Fruit fly (Drosophila melanogaster) whole organism, embryonic: ENCODE data around the gene aralar1.

Experiments
- B-H2 ChIP-seq: fragments of 200-800 bp; sonication (Bioruptor generic); optimal IDR thresholded peaks from 2 replicates; lab custom pipeline; 2018; ENCODE audit warnings: missing biosample characterization, mild to moderate bottlenecking, missing genetic modification characterization
- CG10366 ChIP-seq: fragments of 200-800 bp; sonication (Bioruptor generic); IDR thresholded peaks from 2 replicates; pipeline ENCODE4 v1.3.6; 2022; ENCODE audit warnings: missing biosample characterization, missing genetic modification characterization
- CG10462 ChIP-seq: fragments of 200-800 bp; sonication (Bioruptor generic); optimal IDR thresholded peaks from 2 replicates; lab custom pipeline; 2016; ENCODE audit warnings: missing biosample characterization, missing genetic modification characterization
- CG10565 ChIP-seq: fragments of 200-800 bp; sonication (Bioruptor generic); optimal IDR thresholded peaks from 3 replicates; lab custom pipeline; 2016; ENCODE audit warnings: missing biosample characterization, mild to moderate bottlenecking, missing genetic modification characterization
- CG11093 ChIP-seq: fragments of 200-800 bp; sonication (Bioruptor generic); IDR thresholded peaks from 3 replicates; pipeline ENCODE4 v1.3.6; 2022; ENCODE audit warnings: missing biosample characterization, missing genetic modification characterization
- CG13287 ChIP-seq: fragments of 200-800 bp; sonication (Bioruptor generic); IDR thresholded peaks from 2 replicates; pipeline ENCODE4 v1.3.6; 2022; ENCODE audit warnings: missing biosample characterization, missing genetic modification characterization; ENCODE audit not compliant: partially characterized antibody
- CG13296 ChIP-seq: fragments of 200-800 bp; sonication (Bioruptor generic); optimal IDR thresholded peaks from 3 replicates; lab custom pipeline; 2018; ENCODE audit warnings: missing biosample characterization, mild to moderate bottlenecking, missing genetic modification characterization
- CG13624 ChIP-seq: fragments of 200-800 bp; sonication (Bioruptor generic); optimal IDR thresholded peaks from 2 replicates; lab custom pipeline; 2016; ENCODE audit warnings: missing biosample characterization, missing genetic modification characterization
- CG14710 ChIP-seq: fragments of 200-800 bp; sonication (Bioruptor generic); optimal IDR thresholded peaks from 3 replicates; lab custom pipeline; 2019; ENCODE audit warnings: missing biosample characterization, mild to moderate bottlenecking, missing genetic modification characterization, moderate library complexity
- CG14965 ChIP-seq: fragments of 200-800 bp; sonication (Bioruptor generic); optimal IDR thresholded peaks from 2 replicates; lab custom pipeline; 2016; ENCODE audit warnings: missing biosample characterization, missing genetic modification characterization, borderline replicate concordance
- CG15073 ChIP-seq: fragments of 200-800 bp; sonication (Bioruptor generic); optimal IDR thresholded peaks from 2 replicates; lab custom pipeline; 2016; ENCODE audit warnings: missing biosample characterization, missing genetic modification characterization
- CG16813 ChIP-seq: fragments of 200-800 bp; sonication (Bioruptor generic); IDR thresholded peaks from 3 replicates; pipeline ENCODE4 v1.3.6; 2022; ENCODE audit warnings: missing biosample characterization, missing genetic modification characterization; ENCODE audit not compliant: partially characterized antibody
- CG17186 ChIP-seq: fragments of 200-800 bp; sonication (Bioruptor generic); optimal IDR thresholded peaks from 3 replicates; lab custom pipeline; 2017; ENCODE audit warnings: missing biosample characterization, missing genetic modification reagents, missing genetic modification characterization
- CG17328 ChIP-seq: fragments of 200-800 bp; sonication (Bioruptor generic); IDR thresholded peaks from 2 replicates; pipeline ENCODE4 v1.3.6; 2022; ENCODE audit warnings: missing biosample characterization, missing genetic modification characterization
- CG17385 ChIP-seq: fragments of 200-800 bp; sonication (Bioruptor generic); optimal IDR thresholded peaks from 3 replicates; lab custom pipeline; 2018; ENCODE audit warnings: missing biosample characterization, mild to moderate bottlenecking, missing genetic modification characterization
- CG32767 ChIP-seq: fragments of 200-800 bp; sonication (Bioruptor generic); IDR thresholded peaks from 2 replicates; pipeline ENCODE4 v1.3.6; 2022; ENCODE audit warnings: missing biosample characterization, missing genetic modification characterization
- CG3847 ChIP-seq: fragments of 200-800 bp; sonication (Bioruptor generic); IDR thresholded peaks from 2 replicates; pipeline ENCODE4 v1.3.6; 2022; ENCODE audit warnings: missing biosample characterization, missing genetic modification characterization
- CG42726 ChIP-seq: fragments of 200-800 bp; sonication (Bioruptor generic); IDR thresholded peaks from 2 replicates; pipeline ENCODE4 v1.3.6; 2022; ENCODE audit warnings: missing biosample characterization, missing genetic modification characterization; ENCODE audit not compliant: partially characterized antibody
- CG5953 ChIP-seq: fragments of 200-800 bp; sonication (Bioruptor generic); IDR thresholded peaks from 2 replicates; pipeline ENCODE4 v1.3.6; 2022; ENCODE audit warnings: missing biosample characterization, missing genetic modification characterization
- CG7556 ChIP-seq: fragments of 200-800 bp; sonication (Bioruptor generic); optimal IDR thresholded peaks from 2 replicates; lab custom pipeline; 2017; ENCODE audit warnings: missing biosample characterization, mild to moderate bottlenecking, missing genetic modification characterization
- CG9727 ChIP-seq: fragments of 200-800 bp; sonication (Bioruptor generic); optimal IDR thresholded peaks from 3 replicates; lab custom pipeline; 2017; ENCODE audit warnings: missing biosample characterization, mild to moderate bottlenecking, missing genetic modification characterization
- Ets65A ChIP-seq: fragments of 200-800 bp; sonication (Bioruptor generic); peaks from one replicate; lab custom pipeline; 2016; ENCODE audit warnings: missing biosample characterization, missing genetic modification characterization
- Ets97D ChIP-seq: fragments of 200-800 bp; sonication (Bioruptor generic); optimal IDR thresholded peaks from 3 replicates; lab custom pipeline; 2016; ENCODE audit warnings: missing biosample characterization, missing genetic modification characterization
- H15 ChIP-seq: fragments of 200-800 bp; sonication (Bioruptor generic); IDR thresholded peaks from 3 replicates; pipeline ENCODE4 v1.3.6; 2022; ENCODE audit warnings: missing biosample characterization, missing genetic modification characterization
- HmgZ ChIP-seq: fragments of 200-800 bp; sonication (Bioruptor generic); optimal IDR thresholded peaks from 2 replicates; lab custom pipeline; 2018; ENCODE audit warnings: missing biosample characterization, mild to moderate bottlenecking, missing genetic modification characterization
- Myb ChIP-seq: fragments of 200-800 bp; sonication (Bioruptor generic); optimal IDR thresholded peaks from 2 replicates; lab custom pipeline; 2016; ENCODE audit warnings: missing biosample characterization, missing genetic modification characterization
- Pdp1 ChIP-seq, 2 experiments: fragments of 200-800 bp; sonication (Bioruptor generic); optimal IDR thresholded peaks; 3 replicates each; lab custom pipeline; 2016; ENCODE audit warnings: missing biosample characterization in 2 of 2, missing genetic modification characterization in 2 of 2, mild to moderate bottlenecking in 1 of 2, moderate library complexity in 1 of 2
- Poxn ChIP-seq: fragments of 200-800 bp; sonication (Bioruptor generic); IDR thresholded peaks from 2 replicates; pipeline ENCODE4 v1.3.6; 2022; ENCODE audit warnings: missing biosample characterization, missing genetic modification characterization
- Ssrp ChIP-seq: fragments of 200-800 bp; sonication (Bioruptor generic); optimal IDR thresholded peaks from 2 replicates; lab custom pipeline; 2018; ENCODE audit warnings: missing biosample characterization, mild to moderate bottlenecking, missing genetic modification characterization, moderate library complexity
- Tbp ChIP-seq: fragments of >200 bp; optimal IDR thresholded peaks from 2 replicates; lab custom pipeline; 2018; ENCODE audit warnings: missing biosample characterization, missing genetic modification characterization
- caup ChIP-seq: fragments of 200-800 bp; sonication (Bioruptor generic); optimal IDR thresholded peaks from 3 replicates; lab custom pipeline; 2017; ENCODE audit warnings: missing biosample characterization, mild to moderate bottlenecking, missing genetic modification characterization, moderate library complexity; ENCODE audit not compliant: severe bottlenecking
- chif ChIP-seq, 2 experiments: fragments of 200-800 bp; sonication (Bioruptor generic); optimal IDR thresholded peaks; 3 replicates each; lab custom pipeline; 2016; ENCODE audit warnings: missing biosample characterization in 2 of 2, missing genetic modification characterization in 2 of 2
- chm ChIP-seq: fragments of 200-800 bp; sonication (Bioruptor generic); IDR thresholded peaks from 2 replicates; pipeline ENCODE4 v1.3.6; 2022; ENCODE audit warnings: missing biosample characterization, missing genetic modification characterization
- disco-r ChIP-seq: fragments of 200-800 bp; sonication (Bioruptor generic); optimal IDR thresholded peaks from 2 replicates; lab custom pipeline; 2016; ENCODE audit warnings: missing biosample characterization, missing genetic modification characterization
- esg ChIP-seq: fragments of 200-800 bp; sonication (Bioruptor generic); conservative IDR thresholded peaks from 2 replicates; pipeline ENCODE4 v1.3.6; 2022; ENCODE audit warnings: missing biosample characterization, missing genetic modification characterization
- eve ChIP-seq, 2 experiments: fragments of >200 bp; optimal IDR thresholded peaks; 2 replicates each; lab custom pipeline; 2017; ENCODE audit warnings: missing biosample characterization in 2 of 2, missing genetic modification characterization in 2 of 2
- eyg ChIP-seq: fragments of 200-800 bp; sonication (Bioruptor generic); optimal IDR thresholded peaks from 3 replicates; lab custom pipeline; 2016; ENCODE audit warnings: missing biosample characterization, missing genetic modification characterization
- fd64A ChIP-seq: fragments of 200-800 bp; sonication (Bioruptor generic); optimal IDR thresholded peaks from 3 replicates; lab custom pipeline; 2018; ENCODE audit warnings: missing biosample characterization, mild to moderate bottlenecking, missing genetic modification characterization
- fd96Cb ChIP-seq: fragments of 200-800 bp; sonication (Bioruptor generic); optimal IDR thresholded peaks from 2 replicates; lab custom pipeline; 2018; ENCODE audit warnings: missing biosample characterization, mild to moderate bottlenecking, missing genetic modification characterization, moderate library complexity
- gce ChIP-seq: fragments of 200-800 bp; sonication (Bioruptor generic); IDR thresholded peaks from 3 replicates; pipeline ENCODE4 v1.3.6; 2022; ENCODE audit warnings: missing biosample characterization, missing genetic modification characterization
- gcm2 ChIP-seq: fragments of 200-800 bp; sonication (Bioruptor generic); optimal IDR thresholded peaks from 2 replicates; lab custom pipeline; 2016; ENCODE audit warnings: missing biosample characterization, missing genetic modification characterization
- hbn ChIP-seq: fragments of 200-800 bp; sonication (Bioruptor generic); IDR thresholded peaks from 2 replicates; pipeline ENCODE4 v1.3.6; 2022; ENCODE audit warnings: missing biosample characterization, missing genetic modification characterization; ENCODE audit not compliant: partially characterized antibody
- lbe ChIP-seq: fragments of 200-800 bp; sonication (Bioruptor generic); optimal IDR thresholded peaks from 2 replicates; lab custom pipeline; 2016; ENCODE audit warnings: missing biosample characterization, mild to moderate bottlenecking, missing genetic modification characterization
- onecut ChIP-seq: fragments of 200-800 bp; sonication (Bioruptor generic); IDR thresholded peaks from 2 replicates; pipeline ENCODE4 v1.3.6; 2022; ENCODE audit warnings: missing biosample characterization, missing genetic modification characterization
- peb ChIP-seq: fragments of 200-800 bp; sonication (Bioruptor generic); IDR thresholded peaks from 2 replicates; pipeline ENCODE4 v1.3.6; 2022; ENCODE audit warnings: missing biosample characterization, missing genetic modification characterization
- ranshi ChIP-seq: fragments of 200-800 bp; sonication (Bioruptor generic); IDR thresholded peaks from 2 replicates; pipeline ENCODE4 v1.3.6; 2022; ENCODE audit warnings: missing biosample characterization, missing genetic modification characterization
- rib ChIP-seq: fragments of 200-800 bp; sonication (Bioruptor generic); IDR thresholded peaks from 2 replicates; pipeline ENCODE4 v1.3.6; 2022; ENCODE audit warnings: missing biosample characterization, missing genetic modification characterization
- sd ChIP-seq: fragments of 200-800 bp; sonication (Bioruptor generic); optimal IDR thresholded peaks from 3 replicates; lab custom pipeline; 2018; ENCODE audit warnings: missing biosample characterization, mild to moderate bottlenecking, missing genetic modification characterization, moderate library complexity
- slou ChIP-seq: fragments of 200-800 bp; sonication (Bioruptor generic); optimal IDR thresholded peaks from 3 replicates; lab custom pipeline; 2016; ENCODE audit warnings: missing biosample characterization, missing genetic modification characterization
- tap ChIP-seq: fragments of 200-800 bp; optimal IDR thresholded peaks from 3 replicates; lab custom pipeline; 2019; ENCODE audit warnings: missing biosample characterization, mild to moderate bottlenecking, missing genetic modification characterization, moderate library complexity
- zen2 ChIP-seq: fragments of 200-800 bp; sonication (Bioruptor generic); IDR thresholded peaks from 3 replicates; pipeline ENCODE4 v1.3.6; 2022; ENCODE audit warnings: missing biosample characterization, missing genetic modification characterization; ENCODE audit not compliant: partially characterized antibody

The aralar1 gene

DNA sequence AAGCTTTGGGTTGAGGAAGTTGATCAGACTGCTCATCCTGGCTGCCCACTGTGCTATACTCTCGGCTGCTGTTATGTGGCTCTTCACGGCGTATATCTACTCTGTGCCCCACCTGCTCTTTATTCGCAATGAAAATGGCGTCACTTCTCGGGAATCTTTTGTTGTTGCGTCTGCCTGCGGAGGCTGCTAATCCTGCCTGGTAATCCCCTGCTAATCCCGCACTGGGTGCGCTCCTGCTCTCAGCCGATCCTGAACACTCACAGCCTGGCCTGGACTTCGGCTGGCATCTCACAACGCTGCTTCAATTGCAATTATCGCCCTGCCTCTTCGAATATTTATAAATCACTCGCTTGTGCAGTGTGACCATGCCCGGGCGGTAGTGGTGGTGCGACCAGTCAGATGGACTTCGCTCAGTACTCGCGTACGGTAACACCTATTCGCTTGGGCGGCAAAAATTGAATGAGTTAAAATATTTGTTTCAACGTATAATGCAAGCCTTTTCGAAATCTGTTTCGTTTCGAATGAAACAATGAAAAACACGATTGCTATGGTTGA, 27.8 kb downstream of the aralar1 start, which contains the start of gene CG2218 (continued):
- no peak for TF ChIP-seq chm (GFP tag; lab: Robert Waterston, UW)
- TF ChIP-seq CG32767 (GFP tag; lab: Robert Waterston, UW) = no peak
- TF ChIP-seq slou (GFP tag; lab: Kevin White, UChicago) = no peak
- TF ChIP-seq CG3847 = peak; percentile 69
- TF ChIP-seq Ssrp (tag; lab: Kevin White, UChicago) = no peak
- no peak for TF ChIP-seq CG13296
- TF ChIP-seq zen2 (GFP tag; lab: Robert Waterston, UW) = no peak
- no peak for TF ChIP-seq peb (GFP tag; lab: Robert Waterston, UW)
- TF ChIP-seq caup (GFP tag; lab: Kevin White, UChicago) = no peak
- no peak for TF ChIP-seq CG14965
- TF ChIP-seq tap (tag; lab: Kevin White, UChicago) = no peak
- TF ChIP-seq Myb (GFP tag; lab: Kevin White, UChicago) = peak; percentile 65
- no peak for TF ChIP-seq H15 (GFP tag; lab: Robert Waterston, UW)
- peak; percentile 49; the same call in 1 of the 2 replicates for TF ChIP-seq CG13287 (GFP tag; lab: Robert Waterston, UW)
- no peak for TF ChIP-seq Ets65A
- no peak for TF ChIP-seq disco-r (GFP tag; lab: Kevin White, UChicago)
- no peak for TF ChIP-seq CG17328 (GFP tag; lab: Robert Waterston, UW)
- TF ChIP-seq Pdp1 (GFP tag; optimal IDR thresholded peaks at IDR 0.05; lab: Kevin White, UChicago) = peak in 1 of 2 experiments; percentile 57
- TF ChIP-seq ranshi = no peak
- TF ChIP-seq rib (GFP tag; lab: Robert Waterston, UW) = no peak
- TF ChIP-seq CG10565 (GFP tag; lab: Kevin White, UChicago) = no peak
- TF ChIP-seq eve (GFP tag; optimal IDR thresholded peaks at IDR 0.05; lab: Kevin White, UChicago) = no peak
- no peak for TF ChIP-seq lbe (GFP tag; lab: Kevin White, UChicago)
- no peak for TF ChIP-seq CG7556 (GFP tag; lab: Kevin White, UChicago)
- no peak for TF ChIP-seq esg (GFP tag; lab: Robert Waterston, UW)
- TF ChIP-seq HmgZ (tag; lab: Kevin White, UChicago) = peak; percentile 78
- no peak for TF ChIP-seq eyg
- peak; percentile 25 for TF ChIP-seq sd (tag; lab: Kevin White, UChicago)
- no peak for TF ChIP-seq CG10366 (GFP tag; lab: Robert Waterston, UW)
- TF ChIP-seq fd64A (GFP tag; lab: Kevin White, UChicago) = no peak
- no peak for TF ChIP-seq CG9727 (GFP tag; lab: Kevin White, UChicago)
- TF ChIP-seq gce = no peak
- TF ChIP-seq Ets97D (GFP tag; lab: Kevin White, UChicago) = peak; percentile 71
- no peak for TF ChIP-seq CG15073
- no peak for TF ChIP-seq CG13624 (GFP tag; lab: Kevin White, UChicago)
- no peak for TF ChIP-seq gcm2 (GFP tag; lab: Kevin White, UChicago)
- TF ChIP-seq fd96Cb (tag; lab: Kevin White, UChicago) = no peak
- TF ChIP-seq CG5953 = no peak
- TF ChIP-seq CG10462 (GFP tag; lab: Kevin White, UChicago) = no peak
- peak; percentile 57; the same call in 1 of the 2 replicates for TF ChIP-seq CG42726 (GFP tag; lab: Robert Waterston, UW)
- TF ChIP-seq hbn (GFP tag; lab: Robert Waterston, UW) = 0 out of 2 replicates have a peak, but pooled peaks have one; percentile 23
- peak; percentile 34; the same call in 2 of the 3 replicates for TF ChIP-seq CG16813 (GFP tag; lab: Robert Waterston, UW)
- no peak for TF ChIP-seq chif (GFP tag; optimal IDR thresholded peaks at IDR 0.05; lab: Kevin White, UChicago)
- TF ChIP-seq CG17186 = peak; percentile 64
- no peak for TF ChIP-seq Poxn (GFP tag; lab: Robert Waterston, UW)
- no peak for TF ChIP-seq Tbp (GFP tag; lab: Kevin White, UChicago)
- TF ChIP-seq CG11093 (GFP tag; lab: Robert Waterston, UW) = no peak
- no peak for TF ChIP-seq B-H2 (GFP tag; lab: Kevin White, UChicago)
- TF ChIP-seq CG17385 (GFP tag; lab: Kevin White, UChicago) = no peak
- TF ChIP-seq onecut (GFP tag; lab: Robert Waterston, UW) = no peak
- TF ChIP-seq CG14710 (tag; lab: Kevin White, UChicago) = peak; percentile 65
